Worm (Caenorhabditis elegans) whole organism, late embryonic: ENCODE results near the gene T04B2.8.

ENCODE experiments used
- K02D7.2 ChIP-seq: sonication (generic microtip); optimal IDR thresholded peaks from 2 replicates; lab custom pipeline; 2017; ENCODE audit warnings: mild to moderate bottlenecking, missing genetic modification characterization, missing compliant biosample characterization
- ama-1 ChIP-seq: fragments of 150-350 bp; optimal IDR thresholded peaks from 2 replicates; lab custom pipeline; 2014
- ceh-14 ChIP-seq: sonication (generic microtip); optimal IDR thresholded peaks from 2 replicates; lab custom pipeline; 2016; ENCODE audit warnings: missing genotype, missing genetic modification characterization, missing compliant biosample characterization
- ceh-30 ChIP-seq: fragments of 150-350 bp; optimal IDR thresholded peaks from 2 replicates; lab custom pipeline; 2014; ENCODE audit warnings: missing biosample characterization, missing genetic modification characterization
- dve-1 ChIP-seq: sonication (generic microtip); optimal IDR thresholded peaks from 2 replicates; lab custom pipeline; 2017; ENCODE audit warnings: antibody characterized with exemption, mild to moderate bottlenecking, missing genetic modification characterization, missing compliant biosample characterization
- nhr-11 ChIP-seq: fragments of 150-350 bp; optimal IDR thresholded peaks from 2 replicates; lab custom pipeline; 2014; ENCODE audit warnings: missing biosample characterization, missing genetic modification characterization
- unc-86 ChIP-seq: sonication (generic microtip); optimal IDR thresholded peaks from 2 replicates; lab custom pipeline; 2016; ENCODE audit warnings: missing genetic modification characterization, missing compliant biosample characterization
- zip-5 ChIP-seq: sonication (generic microtip); optimal IDR thresholded peaks from 2 replicates; lab custom pipeline; 2016; ENCODE audit warnings: missing genetic modification characterization, missing compliant biosample characterization

ce11 chrIV:10072527-10072926, 21.5 kb upstream of the T04B2.8 start, which contains the start of gene W01B6.3:
- no peak for TF ChIP-seq K02D7.2
- no peak for TF ChIP-seq unc-86 (tag; lab: Kevin White, UChicago)
- no peak for TF ChIP-seq ceh-30
- TF ChIP-seq ceh-14 = no peak
- TF ChIP-seq dve-1 (tag; lab: Kevin White, UChicago) = no peak
- TF ChIP-seq zip-5 (tag; lab: Kevin White, UChicago) = no peak
- no peak for TF ChIP-seq nhr-11 (tag; lab: Kevin White, UChicago)
- no peak for TF ChIP-seq ama-1 (lab: Kevin White, UChicago)
